Fruit fly (Drosophila melanogaster) whole organism, prepupa: Measurements from ENCODE around the gene CG31867.

ENCODE experiments used
- Blimp-1 ChIP-seq: fragments of 200-800 bp; sonication (Bioruptor generic); optimal IDR thresholded peaks from 3 replicates; lab custom pipeline; 2017; ENCODE audit warnings: missing biosample characterization, missing genetic modification characterization, mild to moderate bottlenecking, moderate library complexity, missing genetic modification reagents
- CG10631 ChIP-seq: fragments of 200-800 bp; sonication (Bioruptor generic); optimal IDR thresholded peaks from 2 replicates; lab custom pipeline; 2016; ENCODE audit warnings: missing biosample characterization, missing genetic modification characterization
- CG10669 ChIP-seq: fragments of 200-800 bp; sonication (Bioruptor generic); optimal IDR thresholded peaks from 3 replicates; lab custom pipeline; 2018; ENCODE audit warnings: missing biosample characterization, mild to moderate bottlenecking, missing genetic modification characterization, moderate library complexity
- CG11294 ChIP-seq: fragments of 200-800 bp; sonication (Bioruptor generic); IDR thresholded peaks from 2 replicates; pipeline ENCODE4 v1.3.6; 2022; ENCODE audit warnings: missing biosample characterization, missing genetic modification characterization
- CG15336 ChIP-seq: fragments of 200-800 bp; sonication (Bioruptor generic); IDR thresholded peaks from 2 replicates; pipeline ENCODE4 v1.3.6; 2022; ENCODE audit warnings: missing biosample characterization, missing genetic modification characterization
- CG1621 ChIP-seq: fragments of 200-800 bp; sonication (Bioruptor generic); optimal IDR thresholded peaks from 3 replicates; lab custom pipeline; 2018; ENCODE audit warnings: missing biosample characterization, mild to moderate bottlenecking, missing genetic modification characterization
- CG16779 ChIP-seq: fragments of 200-800 bp; sonication (Bioruptor generic); optimal IDR thresholded peaks from 3 replicates; lab custom pipeline; 2017; ENCODE audit warnings: missing biosample characterization, mild to moderate bottlenecking, missing genetic modification characterization
- CG3032 ChIP-seq: fragments of 200-800 bp; optimal IDR thresholded peaks from 2 replicates; lab custom pipeline; 2019; ENCODE audit warnings: missing biosample characterization, mild to moderate bottlenecking, missing genetic modification characterization, moderate library complexity
- CG31627 ChIP-seq: fragments of 200-800 bp; sonication (Bioruptor generic); optimal IDR thresholded peaks from 3 replicates; lab custom pipeline; 2016; ENCODE audit warnings: missing biosample characterization, missing genetic modification characterization
- CG34406 ChIP-seq: fragments of 200-800 bp; sonication (Bioruptor generic); optimal IDR thresholded peaks from 3 replicates; lab custom pipeline; 2016; ENCODE audit warnings: missing biosample characterization, missing genetic modification characterization
- CG3919 ChIP-seq: fragments of 200-800 bp; sonication (Bioruptor generic); optimal IDR thresholded peaks from 3 replicates; lab custom pipeline; 2016; ENCODE audit warnings: missing biosample characterization, missing genetic modification characterization
- CG4318 ChIP-seq: fragments of 200-800 bp; sonication (Bioruptor generic); optimal IDR thresholded peaks from 3 replicates; lab custom pipeline; 2017; ENCODE audit warnings: missing biosample characterization, mild to moderate bottlenecking, missing genetic modification characterization
- CG6276 ChIP-seq: fragments of 200-800 bp; sonication (Bioruptor generic); optimal IDR thresholded peaks from 2 replicates; lab custom pipeline; 2017; ENCODE audit warnings: missing biosample characterization, mild to moderate bottlenecking, missing genetic modification characterization
- CG6792 ChIP-seq: fragments of 200-800 bp; sonication (Bioruptor generic); optimal IDR thresholded peaks from 3 replicates; lab custom pipeline; 2016; ENCODE audit warnings: missing biosample characterization, missing genetic modification characterization
- CG6808 ChIP-seq: fragments of 200-800 bp; sonication (Bioruptor generic); optimal IDR thresholded peaks from 3 replicates; lab custom pipeline; 2017; ENCODE audit warnings: missing biosample characterization, missing genetic modification characterization, mild to moderate bottlenecking, moderate library complexity, missing genetic modification reagents
- CG6854 ChIP-seq: fragments of 200-800 bp; sonication (Bioruptor generic); optimal IDR thresholded peaks from 2 replicates; lab custom pipeline; 2017; ENCODE audit warnings: missing biosample characterization, mild to moderate bottlenecking, missing genetic modification characterization
- CG7368 ChIP-seq: fragments of 200-800 bp; sonication (Bioruptor generic); optimal IDR thresholded peaks from 3 replicates; lab custom pipeline; 2016; ENCODE audit warnings: missing biosample characterization, missing genetic modification characterization
- CG8319 ChIP-seq: fragments of 200-800 bp; sonication (Bioruptor generic); optimal IDR thresholded peaks from 3 replicates; lab custom pipeline; 2016; ENCODE audit warnings: missing biosample characterization, missing genetic modification characterization
- CG8632 ChIP-seq: fragments of 200-800 bp; sonication (Bioruptor generic); optimal IDR thresholded peaks from 3 replicates; lab custom pipeline; 2016; ENCODE audit warnings: missing biosample characterization, missing genetic modification characterization
- CG9139 ChIP-seq: fragments of 200-800 bp; sonication (Bioruptor generic); optimal IDR thresholded peaks from 3 replicates; lab custom pipeline; 2017; ENCODE audit warnings: missing biosample characterization, mild to moderate bottlenecking, missing genetic modification characterization
- Eip75B ChIP-seq: fragments of 200-800 bp; sonication (Bioruptor generic); optimal IDR thresholded peaks from 3 replicates; lab custom pipeline; 2016; ENCODE audit warnings: missing biosample characterization, missing genetic modification characterization
- Eip78C ChIP-seq: fragments of 200-800 bp; sonication (Bioruptor generic); peaks from one replicate; lab custom pipeline; 2016; ENCODE audit warnings: missing biosample characterization, missing genetic modification characterization
- Ets21C ChIP-seq: fragments of 200-800 bp; sonication (Bioruptor generic); optimal IDR thresholded peaks from 3 replicates; lab custom pipeline; 2016; ENCODE audit warnings: missing biosample characterization, missing genetic modification characterization
- Ets96B ChIP-seq: fragments of 200-800 bp; optimal IDR thresholded peaks from 2 replicates; lab custom pipeline; 2019; ENCODE audit warnings: missing biosample characterization, mild to moderate bottlenecking, missing genetic modification characterization, moderate library complexity
- Hr38 ChIP-seq: sonication (Bioruptor generic); optimal IDR thresholded peaks from 2 replicates; lab custom pipeline; 2016; ENCODE audit warnings: missing biosample characterization, missing genetic modification characterization
- Hr39 ChIP-seq: fragments of 200-800 bp; sonication (Bioruptor generic); optimal IDR thresholded peaks from 2 replicates; lab custom pipeline; 2016; ENCODE audit warnings: missing biosample characterization, missing genetic modification characterization
- Hr4 ChIP-seq: fragments of 200-800 bp; sonication (Bioruptor generic); optimal IDR thresholded peaks from 3 replicates; lab custom pipeline; 2016; ENCODE audit warnings: missing biosample characterization, missing genetic modification characterization
- Lpt ChIP-seq: fragments of 200-800 bp; sonication (Bioruptor generic); optimal IDR thresholded peaks from 3 replicates; lab custom pipeline; 2016; ENCODE audit warnings: missing biosample characterization, missing genetic modification characterization
- Met ChIP-seq: fragments of 200-800 bp; sonication (Bioruptor generic); optimal IDR thresholded peaks from 3 replicates; lab custom pipeline; 2016; ENCODE audit warnings: missing biosample characterization, missing genetic modification characterization
- OdsH ChIP-seq: fragments of 200-800 bp; sonication (Bioruptor generic); optimal IDR thresholded peaks from 3 replicates; lab custom pipeline; 2016; ENCODE audit warnings: missing biosample characterization, missing genetic modification characterization
- Smox ChIP-seq: fragments of 200-800 bp; sonication (Bioruptor generic); optimal IDR thresholded peaks from 3 replicates; lab custom pipeline; 2016; ENCODE audit warnings: missing biosample characterization, missing genetic modification characterization
- Sox102F ChIP-seq: fragments of 200-800 bp; sonication (Bioruptor generic); optimal IDR thresholded peaks from 2 replicates; lab custom pipeline; 2016; ENCODE audit warnings: missing biosample characterization, mild to moderate bottlenecking, missing genetic modification characterization
- Sox14 ChIP-seq: fragments of 200-800 bp; sonication (Bioruptor generic); optimal IDR thresholded peaks from 3 replicates; lab custom pipeline; 2016; ENCODE audit warnings: missing biosample characterization, missing genetic modification characterization
- Sox15 ChIP-seq: fragments of 200-800 bp; sonication (Bioruptor generic); optimal IDR thresholded peaks from 3 replicates; lab custom pipeline; 2016; ENCODE audit warnings: missing biosample characterization, missing genetic modification characterization
- achi ChIP-seq: fragments of 200-800 bp; sonication (Bioruptor generic); optimal IDR thresholded peaks from 3 replicates; lab custom pipeline; 2016; ENCODE audit warnings: missing biosample characterization, missing genetic modification characterization
- acj6 ChIP-seq: fragments of 200-800 bp; sonication (Bioruptor generic); optimal IDR thresholded peaks from 3 replicates; lab custom pipeline; 2016; ENCODE audit warnings: missing biosample characterization, missing genetic modification characterization
- dac ChIP-seq: fragments of 200-800 bp; sonication (Bioruptor generic); optimal IDR thresholded peaks from 2 replicates; lab custom pipeline; 2017; ENCODE audit warnings: missing biosample characterization, mild to moderate bottlenecking, missing genetic modification characterization
- dsx ChIP-seq: fragments of 200-800 bp; optimal IDR thresholded peaks from 3 replicates; lab custom pipeline; 2019; ENCODE audit warnings: missing biosample characterization, mild to moderate bottlenecking, missing genetic modification characterization, moderate library complexity; ENCODE audit not compliant: poor library complexity, severe bottlenecking
- eg ChIP-seq: fragments of 200-800 bp; sonication (Bioruptor generic); IDR thresholded peaks from 3 replicates; pipeline ENCODE4 v1.3.6; 2022; ENCODE audit warnings: missing biosample characterization, missing genetic modification characterization
- esn ChIP-seq: fragments of 200-800 bp; sonication (Bioruptor generic); optimal IDR thresholded peaks from 2 replicates; lab custom pipeline; 2016; ENCODE audit warnings: missing biosample characterization, mild to moderate bottlenecking, missing genetic modification characterization, moderate library complexity
- fd59A ChIP-seq: fragments of 200-800 bp; sonication (Bioruptor generic); optimal IDR thresholded peaks from 2 replicates; lab custom pipeline; 2017; ENCODE audit warnings: missing biosample characterization, mild to moderate bottlenecking, missing genetic modification characterization, missing genetic modification reagents
- fd85E ChIP-seq: fragments of 200-800 bp; sonication (Bioruptor generic); optimal IDR thresholded peaks from 3 replicates; lab custom pipeline; 2016; ENCODE audit warnings: missing biosample characterization, missing genetic modification characterization
- fkh ChIP-seq: fragments of 200-800 bp; sonication (Bioruptor generic); optimal IDR thresholded peaks from 3 replicates; lab custom pipeline; 2017; ENCODE audit warnings: missing biosample characterization, mild to moderate bottlenecking, missing genetic modification characterization, moderate library complexity
- salr ChIP-seq, 2 experiments: fragments of 200-800 bp; sonication (Bioruptor generic); optimal IDR thresholded peaks; 3 replicates each; lab custom pipeline; 2016 to 2018; ENCODE audit warnings: missing biosample characterization in 2 of 2, missing genetic modification characterization in 2 of 2, mild to moderate bottlenecking in 1 of 2
- spab ChIP-seq: fragments of 200-800 bp; sonication (Bioruptor generic); optimal IDR thresholded peaks from 2 replicates; lab custom pipeline; 2017; ENCODE audit warnings: missing biosample characterization, mild to moderate bottlenecking, missing genetic modification characterization, missing genetic modification reagents
- ss ChIP-seq, 2 experiments: fragments of 200-800 bp; sonication (Bioruptor generic); optimal IDR thresholded peaks; 2 replicates in 1 of 2; 3 replicates in 1 of 2; lab custom pipeline; 2017 to 2018; ENCODE audit warnings: mild to moderate bottlenecking in 2 of 2, missing biosample characterization in 2 of 2, missing genetic modification characterization in 2 of 2, moderate library complexity in 1 of 2
- svp ChIP-seq: fragments of 200-800 bp; sonication (Bioruptor generic); peaks from one replicate; lab custom pipeline; 2016; ENCODE audit warnings: missing biosample characterization, missing genetic modification characterization
- topi ChIP-seq: fragments of 200-800 bp; sonication (Bioruptor generic); optimal IDR thresholded peaks from 3 replicates; lab custom pipeline; 2016; ENCODE audit warnings: missing biosample characterization, missing genetic modification characterization
- vri ChIP-seq: fragments of 200-800 bp; sonication (Bioruptor generic); optimal IDR thresholded peaks from 3 replicates; lab custom pipeline; 2016; ENCODE audit warnings: missing biosample characterization, mild to moderate bottlenecking, missing genetic modification characterization

Gene CG31867

DNA sequence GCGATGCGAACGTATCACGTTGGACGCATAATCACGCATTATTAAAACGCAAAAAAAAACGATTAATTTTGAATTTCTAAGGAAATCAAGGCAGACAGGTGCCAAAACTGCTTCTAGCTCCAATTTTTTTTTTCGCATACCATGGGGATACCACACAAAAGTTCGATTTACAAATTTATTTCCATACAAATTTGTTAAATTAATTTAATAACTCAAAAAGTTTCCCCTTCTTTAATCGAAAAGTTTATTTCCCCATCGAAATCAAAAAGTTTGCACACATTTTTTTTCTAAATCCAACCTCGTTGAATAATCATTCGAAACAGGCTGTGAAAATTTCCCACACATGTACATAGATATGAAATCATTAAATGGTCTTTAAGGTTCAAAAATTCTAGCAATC is at the start of gene CG31867:
Gene CG31867, minus strand, starts transcription at position 101 of the 400 bp plus-strand sequence.
- TF ChIP-seq CG6854 (no peak), dac (GFP tag; lab: Kevin White, UChicago) (no peak), Hr39 (GFP tag; lab: Kevin White, UChicago) (no peak), CG34406 (GFP tag; lab: Kevin White, UChicago) (no peak), Hr38 (no peak), CG7368 (GFP tag; lab: Kevin White, UChicago) (no peak)

DNA sequence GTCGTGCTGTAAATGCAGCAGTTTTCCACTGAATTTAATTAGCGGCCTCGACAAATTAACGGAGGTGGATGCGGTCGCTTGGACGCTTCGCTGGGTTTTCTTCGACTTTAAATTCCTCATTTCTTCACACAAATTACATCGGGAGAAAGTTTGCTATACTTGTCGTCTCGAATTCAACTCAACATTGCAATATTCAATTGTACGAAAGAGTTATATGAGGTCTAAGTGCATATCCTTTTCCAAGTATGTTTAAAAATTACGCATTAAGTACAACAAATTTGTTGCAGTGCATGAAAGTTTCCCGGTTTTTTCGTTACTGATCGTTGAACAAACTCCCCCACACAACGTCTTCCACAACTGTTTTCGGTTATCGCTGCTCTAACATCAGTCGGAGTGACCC is 47.5 kb upstream of the CG31867 start:
- TF ChIP-seq CG6276 (GFP tag; lab: Kevin White, UChicago) (no peak), CG1621 (tag; lab: Kevin White, UChicago) (no peak), CG7368 (GFP tag; lab: Kevin White, UChicago) (no peak), CG8632 (GFP tag; lab: Kevin White, UChicago) (no peak), fd85E (GFP tag; lab: Kevin White, UChicago) (no peak), svp (GFP tag; lab: Kevin White, UChicago) (peak; percentile 68), Hr39 (GFP tag; lab: Kevin White, UChicago) (peak; percentile 51), eg (GFP tag; lab: Robert Waterston, UW) (0 out of 3 replicates have a peak, but pooled peaks have one; percentile 7), Sox102F (peak; percentile 24), CG3032 (tag; lab: Kevin White, UChicago) (no peak), Ets21C (GFP tag; lab: Kevin White, UChicago) (peak; percentile 12), CG10669 (GFP tag; lab: Kevin White, UChicago) (no peak), Eip78C (GFP tag; lab: Kevin White, UChicago) (peak; percentile 40), CG9139 (GFP tag; lab: Kevin White, UChicago) (no peak), fkh (GFP tag; lab: Kevin White, UChicago) (no peak), ss (GFP tag; optimal IDR thresholded peaks at IDR 0.05; lab: Kevin White, UChicago) (no peak), CG15336 (peak; percentile 50; the same call in 1 of the 2 replicates), Hr38 (no peak), CG4318 (GFP tag; lab: Kevin White, UChicago) (no peak), Met (GFP tag; lab: Kevin White, UChicago) (peak; percentile 27), Sox14 (no peak), CG10631 (GFP tag; lab: Kevin White, UChicago) (peak; percentile 11), Hr4 (GFP tag; lab: Kevin White, UChicago) (no peak), esn (GFP tag; lab: Kevin White, UChicago) (peak; percentile 42), Blimp-1 (GFP tag; lab: Kevin White, UChicago) (no peak), CG34406 (GFP tag; lab: Kevin White, UChicago) (peak; percentile 1), achi (GFP tag; lab: Kevin White, UChicago) (peak; percentile 34), OdsH (GFP tag; lab: Kevin White, UChicago) (peak; percentile 24), spab (GFP tag; lab: Kevin White, UChicago) (no peak), CG11294 (GFP tag; lab: Robert Waterston, UW) (no peak), CG6808 (GFP tag; lab: Kevin White, UChicago) (no peak), CG6854 (no peak), Lpt (GFP tag; lab: Kevin White, UChicago) (peak; percentile 27), Smox (GFP tag; lab: Kevin White, UChicago) (peak; percentile 42), CG8319 (GFP tag; lab: Kevin White, UChicago) (no peak), acj6 (GFP tag; lab: Kevin White, UChicago) (peak; percentile 18), CG3919 (GFP tag; lab: Kevin White, UChicago) (no peak), fd59A (GFP tag; lab: Kevin White, UChicago) (no peak), vri (GFP tag; lab: Kevin White, UChicago) (no peak), Eip75B (GFP tag; lab: Kevin White, UChicago) (no peak), CG6792 (GFP tag; lab: Kevin White, UChicago) (no peak), topi (no peak), Ets96B (no peak), dsx (GFP tag; lab: Kevin White, UChicago) (no peak), Sox15 (GFP tag; lab: Kevin White, UChicago) (no peak), salr (GFP tag; optimal IDR thresholded peaks at IDR 0.05; lab: Kevin White, UChicago) (peak in 1 of 2 experiments; percentile 17), dac (GFP tag; lab: Kevin White, UChicago) (no peak), CG16779 (tag; lab: Kevin White, UChicago) (no peak), CG31627 (GFP tag; lab: Kevin White, UChicago) (peak; percentile 50)
